Fruit fly (Drosophila melanogaster) Kc167 (cell line): ENCODE measurements around the gene CG13931.

Source experiments
- Myc ChIP-seq: fragments of >200 bp; optimal IDR thresholded peaks from 2 replicates; lab custom pipeline; 2017; ENCODE audit warnings: missing external identifiers
- Sin3A ChIP-seq: fragments of >200 bp; optimal IDR thresholded peaks from 2 replicates; lab custom pipeline; 2018; ENCODE audit warnings: missing external identifiers
- h ChIP-seq: fragments of >200 bp; optimal IDR thresholded peaks from 3 replicates; lab custom pipeline; 2018; ENCODE audit warnings: missing external identifiers
- insv ChIP-seq: fragments of >200 bp; optimal IDR thresholded peaks from 3 replicates; lab custom pipeline; 2018; ENCODE audit warnings: missing external identifiers
- psq ChIP-seq: fragments of >200 bp; optimal IDR thresholded peaks from 2 replicates; lab custom pipeline; 2017; ENCODE audit warnings: missing external identifiers
- ttk ChIP-seq: sonication (Bioruptor generic); optimal IDR thresholded peaks from 2 replicates; lab custom pipeline; 2017; ENCODE audit warnings: missing external identifiers

DNA sequence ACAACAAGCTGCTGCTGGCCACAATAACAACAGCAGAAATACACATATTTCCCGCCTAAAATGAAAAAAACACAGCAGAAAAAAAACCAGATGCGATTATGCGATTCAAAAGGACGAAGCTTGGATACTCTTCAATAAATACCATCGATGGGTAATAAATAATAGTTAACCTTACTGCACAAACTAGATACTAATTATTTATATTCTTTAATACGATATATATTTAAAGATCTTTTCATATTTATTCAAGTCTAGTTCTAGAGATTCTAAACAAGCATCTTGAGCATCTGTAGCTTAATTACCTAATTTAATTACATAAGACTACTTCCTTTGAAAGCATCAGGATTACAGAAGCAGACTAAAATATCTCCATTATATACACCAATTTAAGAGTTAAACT is 14.0 kb downstream of the CG13931 start:
- TF ChIP-seq psq (no peak), insv (lab: Kevin White, UChicago) (no peak), ttk (no peak), Sin3A (lab: Kevin White, UChicago) (no peak), h (lab: Kevin White, UChicago) (no peak), Myc (no peak)
